1 fruit fly cellular context compared by ENCODE assay signal in genomic region chrX:4322234-4323210, dm6.
TF ChIP-seq lines count a peak whose summit lies in the region.

TSS of gene norpA (plus strand) at chrX:4322626.

TF ChIP-seq in whole organism, embryonic, 481 proteins besides CTCF, POLR2A, EP300 and RAD21 (continued from another document and continues in another):
- no peak for TF ChIP-seq Elba2 (GFP tag; optimal IDR thresholded peaks at IDR 0.05; lab: Kevin White, UChicago)
- no peak for TF ChIP-seq Atf-2 (GFP tag; optimal IDR thresholded peaks at IDR 0.05; lab: Kevin White, UChicago)
- no peak for TF ChIP-seq CG6854 (GFP tag; optimal IDR thresholded peaks at IDR 0.05; lab: Kevin White, UChicago)
- TF ChIP-seq grn (GFP tag; optimal IDR thresholded peaks at IDR 0.05; lab: Kevin White, UChicago), result no peak
- no peak for TF ChIP-seq chm (GFP tag; IDR thresholded peaks at IDR 0.05; lab: Robert Waterston, UW)
- TF ChIP-seq Sox100B (GFP tag; optimal IDR thresholded peaks at IDR 0.05; lab: Kevin White, UChicago), result peak; percentile 40
- TF ChIP-seq CG15514 (GFP tag; optimal IDR thresholded peaks at IDR 0.05; lab: Kevin White, UChicago), result peak; percentile 55
- TF ChIP-seq CG34224 (GFP tag; IDR thresholded peaks at IDR 0.05; lab: Robert Waterston, UW; ENCODE audit: partially characterized antibody), result peak; percentile 82
- peak; percentile 21 to 51 for TF ChIP-seq Hr51 (GFP tag; optimal IDR thresholded peaks at IDR 0.05; lab: Kevin White, UChicago)
- no peak for TF ChIP-seq phol (tag; optimal IDR thresholded peaks at IDR 0.05; lab: Kevin White, UChicago)
- TF ChIP-seq CG17186 (GFP tag; optimal IDR thresholded peaks at IDR 0.05; lab: Kevin White, UChicago), result peak; percentile 78
- TF ChIP-seq jigr1 (GFP tag; IDR thresholded peaks at IDR 0.05; lab: Robert Waterston, UW), result no peak
- TF ChIP-seq Rfx (GFP tag; IDR thresholded peaks at IDR 0.05; lab: Robert Waterston, UW), result peak; percentile 59
- TF ChIP-seq kay (GFP tag; optimal IDR thresholded peaks at IDR 0.05; lab: Kevin White, UChicago), result no peak
- TF ChIP-seq CG12155 (GFP tag; optimal IDR thresholded peaks at IDR 0.05; lab: Kevin White, UChicago), result no peak
- no peak for TF ChIP-seq CG4404 (GFP tag; IDR thresholded peaks at IDR 0.05; lab: Robert Waterston, UW)
- no peak for TF ChIP-seq CG8359 (GFP tag; optimal IDR thresholded peaks at IDR 0.05; lab: Kevin White, UChicago; ENCODE audit: borderline replicate concordance)
- no peak for TF ChIP-seq CG12769 (tag; optimal IDR thresholded peaks at IDR 0.05; lab: Kevin White, UChicago)
- peak; percentile 19 for TF ChIP-seq fd96Cb (tag; optimal IDR thresholded peaks at IDR 0.05; lab: Kevin White, UChicago)
- no peak for TF ChIP-seq bigmax (GFP tag; optimal IDR thresholded peaks at IDR 0.05; lab: Kevin White, UChicago)
- TF ChIP-seq gem (tag; optimal IDR thresholded peaks at IDR 0.05; lab: Kevin White, UChicago), result peak; percentile 49
- TF ChIP-seq CG11695 (GFP tag; IDR thresholded peaks at IDR 0.05; lab: Robert Waterston, UW), result no peak
- no peak for TF ChIP-seq Eip74EF (GFP tag; optimal IDR thresholded peaks at IDR 0.05; lab: Kevin White, UChicago)
- TF ChIP-seq HmgZ (tag; optimal IDR thresholded peaks at IDR 0.05; lab: Kevin White, UChicago), result peak; percentile 9
- no peak for TF ChIP-seq CG12104 (GFP tag; optimal IDR thresholded peaks at IDR 0.05; lab: Kevin White, UChicago)
- TF ChIP-seq CG8089 (GFP tag; optimal IDR thresholded peaks at IDR 0.05; lab: Kevin White, UChicago), result no peak
- no peak for TF ChIP-seq CG8281 (tag; optimal IDR thresholded peaks at IDR 0.05; lab: Kevin White, UChicago)
- no peak for TF ChIP-seq Xrp1 (GFP tag; IDR thresholded peaks at IDR 0.05; lab: Robert Waterston, UW)
- TF ChIP-seq HmgD (GFP tag; optimal IDR thresholded peaks at IDR 0.05; lab: Kevin White, UChicago), result no peak
- TF ChIP-seq Tbp (GFP tag; optimal IDR thresholded peaks at IDR 0.05; lab: Kevin White, UChicago), result no peak
- TF ChIP-seq tap (tag; optimal IDR thresholded peaks at IDR 0.05; lab: Kevin White, UChicago), result no peak
- no peak for TF ChIP-seq CG7372 (GFP tag; IDR thresholded peaks at IDR 0.05; lab: Robert Waterston, UW)
- TF ChIP-seq wek (GFP tag; optimal IDR thresholded peaks at IDR 0.05; lab: Kevin White, UChicago), result no peak
- TF ChIP-seq nerfin-2 (GFP tag; IDR thresholded peaks at IDR 0.05; lab: Robert Waterston, UW; ENCODE audit: partially characterized antibody), result peak; percentile 81
- TF ChIP-seq CG4328 (GFP tag; optimal IDR thresholded peaks at IDR 0.05; lab: Kevin White, UChicago), result no peak
- TF ChIP-seq Hr78 (GFP tag; optimal IDR thresholded peaks at IDR 0.05; lab: Kevin White, UChicago), result no peak
- no peak for TF ChIP-seq Nf-YB (GFP tag; optimal IDR thresholded peaks at IDR 0.05; lab: Kevin White, UChicago)
- TF ChIP-seq CG12236 (GFP tag; optimal IDR thresholded peaks at IDR 0.05; lab: Kevin White, UChicago), result no peak
- no peak for TF ChIP-seq HLHmδ (GFP tag; optimal IDR thresholded peaks at IDR 0.05; lab: Kevin White, UChicago)
- no peak for TF ChIP-seq E2f1 (GFP tag; IDR thresholded peaks at IDR 0.05; lab: Robert Waterston, UW)
- no peak for TF ChIP-seq Sry-β (GFP tag; optimal IDR thresholded peaks at IDR 0.05; lab: Kevin White, UChicago)
- peak; percentile 83 for TF ChIP-seq Dll (GFP tag; IDR thresholded peaks at IDR 0.05; lab: Robert Waterston, UW; ENCODE audit: partially characterized antibody)
- TF ChIP-seq Ptx1 (GFP tag; IDR thresholded peaks at IDR 0.05; lab: Robert Waterston, UW), result no peak
- no peak; the same call in 2 of the 3 replicates for TF ChIP-seq CG11456 (GFP tag; IDR thresholded peaks at IDR 0.05; lab: Robert Waterston, UW)
- TF ChIP-seq fu2 (GFP tag; optimal IDR thresholded peaks at IDR 0.05; lab: Kevin White, UChicago), result no peak
- TF ChIP-seq E2f2 (GFP tag; IDR thresholded peaks at IDR 0.05; lab: Robert Waterston, UW), result peak; percentile 73
- TF ChIP-seq CG17359 (tag; optimal IDR thresholded peaks at IDR 0.05; lab: Kevin White, UChicago), result peak; percentile 19
- TF ChIP-seq CG16863 (GFP tag; optimal IDR thresholded peaks at IDR 0.05; lab: Kevin White, UChicago), result no peak
- TF ChIP-seq tll (GFP tag; optimal IDR thresholded peaks at IDR 0.05; lab: Kevin White, UChicago), result no peak
- peak; percentile 11 for TF ChIP-seq ATbp (GFP tag; optimal IDR thresholded peaks at IDR 0.05; lab: Kevin White, UChicago)
- no peak for TF ChIP-seq aop (GFP tag; IDR thresholded peaks at IDR 0.05; lab: Robert Waterston, UW)
- TF ChIP-seq CG15011 (GFP tag; optimal IDR thresholded peaks at IDR 0.05; lab: Kevin White, UChicago), result no peak
- 0 out of 2 replicates have a peak, but pooled peaks have one; percentile 18 for TF ChIP-seq CG11247 (GFP tag; IDR thresholded peaks at IDR 0.05; lab: Robert Waterston, UW)
- TF ChIP-seq insv (GFP tag; optimal IDR thresholded peaks at IDR 0.05; lab: Kevin White, UChicago), result no peak
- TF ChIP-seq salm (tag; optimal IDR thresholded peaks at IDR 0.05; lab: Kevin White, UChicago), result no peak
- no peak for TF ChIP-seq CG3163 (GFP tag; optimal IDR thresholded peaks at IDR 0.05; lab: Kevin White, UChicago)
- TF ChIP-seq fd3F (GFP tag; optimal IDR thresholded peaks at IDR 0.05; lab: Kevin White, UChicago), result peak; percentile 9
- TF ChIP-seq vfl (GFP tag; optimal IDR thresholded peaks at IDR 0.05; lab: Kevin White, UChicago), result no peak
- no peak for TF ChIP-seq CG15073 (GFP tag; optimal IDR thresholded peaks at IDR 0.05; lab: Kevin White, UChicago)
- TF ChIP-seq Deaf1 (tag; optimal IDR thresholded peaks at IDR 0.05; lab: Kevin White, UChicago), result peak; percentile 15
- TF ChIP-seq CG11723 (GFP tag; optimal IDR thresholded peaks at IDR 0.05; lab: Kevin White, UChicago), result peak; percentile 1
- TF ChIP-seq CG31365 (tag; optimal IDR thresholded peaks at IDR 0.05; lab: Kevin White, UChicago), result no peak
- no peak for TF ChIP-seq exex (tag; optimal IDR thresholded peaks at IDR 0.05; lab: Kevin White, UChicago)
- peak; percentile 84 for TF ChIP-seq pzg (GFP tag; optimal IDR thresholded peaks at IDR 0.05; lab: Kevin White, UChicago)
- no peak for TF ChIP-seq oc (tag; optimal IDR thresholded peaks at IDR 0.05; lab: Kevin White, UChicago)
- TF ChIP-seq CG4730 (GFP tag; IDR thresholded peaks at IDR 0.05; lab: Robert Waterston, UW), result no peak
- TF ChIP-seq ftz-f1 (GFP tag; optimal IDR thresholded peaks at IDR 0.05; lab: Kevin White, UChicago), result no peak
- TF ChIP-seq CG2202 (tag; optimal IDR thresholded peaks at IDR 0.05; lab: Kevin White, UChicago), result no peak
- 0 out of 2 replicates have a peak, but pooled peaks have one; percentile 37 for TF ChIP-seq CG6272 (GFP tag; IDR thresholded peaks at IDR 0.05; lab: Robert Waterston, UW)
- peak; percentile 87 for TF ChIP-seq Scr (GFP tag; IDR thresholded peaks at IDR 0.05; lab: Robert Waterston, UW; ENCODE audit: partially characterized antibody)
- no peak for TF ChIP-seq scrt (GFP tag; optimal IDR thresholded peaks at IDR 0.05; lab: Kevin White, UChicago)
- TF ChIP-seq C15 (GFP tag; IDR thresholded peaks at IDR 0.05; lab: Robert Waterston, UW), result no peak
- TF ChIP-seq sna (GFP tag; IDR thresholded peaks at IDR 0.05; lab: Robert Waterston, UW; ENCODE audit: partially characterized antibody), result peak; percentile 72
- TF ChIP-seq knrl (GFP tag; IDR thresholded peaks at IDR 0.05; lab: Robert Waterston, UW; ENCODE audit: partially characterized antibody), result peak; percentile 90
- TF ChIP-seq CG2678 (tag; optimal IDR thresholded peaks at IDR 0.05; lab: Kevin White, UChicago), result peak; percentile 59
- TF ChIP-seq CG18619 (GFP tag; optimal IDR thresholded peaks at IDR 0.05; lab: Kevin White, UChicago), result no peak
- TF ChIP-seq Vsx1 (GFP tag; optimal IDR thresholded peaks at IDR 0.05; lab: Kevin White, UChicago), result no peak
- peak; percentile 16 for TF ChIP-seq Mad (GFP tag; optimal IDR thresholded peaks at IDR 0.05; lab: Kevin White, UChicago)
- TF ChIP-seq CG12219 (GFP tag; optimal IDR thresholded peaks at IDR 0.05; lab: Kevin White, UChicago), result no peak
- TF ChIP-seq sob (GFP tag; IDR thresholded peaks at IDR 0.05; lab: Robert Waterston, UW), result no peak
- peak; percentile 15 for TF ChIP-seq Myb (GFP tag; optimal IDR thresholded peaks at IDR 0.05; lab: Kevin White, UChicago)
- TF ChIP-seq gce (GFP tag; IDR thresholded peaks at IDR 0.05; lab: Robert Waterston, UW), result no peak
- no peak for TF ChIP-seq so (GFP tag; IDR thresholded peaks at IDR 0.05; lab: Robert Waterston, UW)
- TF ChIP-seq CG10979 (tag; optimal IDR thresholded peaks at IDR 0.05; lab: Kevin White, UChicago), result no peak
- TF ChIP-seq dmrt11E (tag; optimal IDR thresholded peaks at IDR 0.05; lab: Kevin White, UChicago), result no peak
- peak; percentile 30 for TF ChIP-seq zf30C (GFP tag; optimal IDR thresholded peaks at IDR 0.05; lab: Kevin White, UChicago)
- peak; percentile 51 for TF ChIP-seq nom (GFP tag; optimal IDR thresholded peaks at IDR 0.05; lab: Kevin White, UChicago)
- TF ChIP-seq kni (GFP tag; optimal IDR thresholded peaks at IDR 0.05; lab: Kevin White, UChicago), result no peak
- no peak for TF ChIP-seq CG1832 (GFP tag; optimal IDR thresholded peaks at IDR 0.05; lab: Kevin White, UChicago)
- peak; percentile 64; the same call in 2 of the 3 replicates for TF ChIP-seq Dbx (GFP tag; IDR thresholded peaks at IDR 0.05; lab: Robert Waterston, UW)
- no peak for TF ChIP-seq CG3726 (GFP tag; IDR thresholded peaks at IDR 0.05; lab: Robert Waterston, UW)
- TF ChIP-seq CG9437 (GFP tag; optimal IDR thresholded peaks at IDR 0.05; lab: Kevin White, UChicago), result no peak
- no peak for TF ChIP-seq ara (GFP tag; IDR thresholded peaks at IDR 0.05; lab: Robert Waterston, UW)
- no peak for TF ChIP-seq CG4282 (GFP tag; optimal IDR thresholded peaks at IDR 0.05; lab: Kevin White, UChicago)
- TF ChIP-seq Gsc (GFP tag; IDR thresholded peaks at IDR 0.05; lab: Robert Waterston, UW), result no peak
- no peak for TF ChIP-seq CG9727 (GFP tag; optimal IDR thresholded peaks at IDR 0.05; lab: Kevin White, UChicago)
- no peak for TF ChIP-seq prd (optimal IDR thresholded peaks at IDR 0.05; lab: Kevin White, UChicago)
- peak; percentile 22; the same call in 1 of the 3 replicates for TF ChIP-seq prd (GFP tag; IDR thresholded peaks at IDR 0.05; lab: Robert Waterston, UW)
- no peak for TF ChIP-seq az2 (GFP tag; optimal IDR thresholded peaks at IDR 0.05; lab: Kevin White, UChicago)
- no peak for TF ChIP-seq disco-r (GFP tag; optimal IDR thresholded peaks at IDR 0.05; lab: Kevin White, UChicago)
- no peak for TF ChIP-seq zfh2 (GFP tag; optimal IDR thresholded peaks at IDR 0.05; lab: Kevin White, UChicago)
- TF ChIP-seq pb (GFP tag; optimal IDR thresholded peaks at IDR 0.05; lab: Kevin White, UChicago), result no peak
- peak; percentile 98 for TF ChIP-seq CG6791 (GFP tag; IDR thresholded peaks at IDR 0.05; lab: Robert Waterston, UW; ENCODE audit: partially characterized antibody)
- no peak for TF ChIP-seq h (optimal IDR thresholded peaks at IDR 0.05; lab: Kevin White, UChicago)
- TF ChIP-seq rib (GFP tag; IDR thresholded peaks at IDR 0.05; lab: Robert Waterston, UW), result peak; percentile 56; the same call in 1 of the 2 replicates
- no peak for TF ChIP-seq caup (GFP tag; optimal IDR thresholded peaks at IDR 0.05; lab: Kevin White, UChicago; ENCODE audit: severe bottlenecking)
- TF ChIP-seq Neu2 (GFP tag; optimal IDR thresholded peaks at IDR 0.05; lab: Kevin White, UChicago; ENCODE audit: borderline replicate concordance), result no peak
- no peak for TF ChIP-seq CG9817 (tag; optimal IDR thresholded peaks at IDR 0.05; lab: Kevin White, UChicago)
- peak; percentile 90 for TF ChIP-seq gcm (GFP tag; optimal IDR thresholded peaks at IDR 0.05; lab: Kevin White, UChicago)
- TF ChIP-seq CG11560 (tag; IDR thresholded peaks at IDR 0.05; lab: Robert Waterston, UW), result peak; percentile 47; the same call in 1 of the 3 replicates
- TF ChIP-seq zfh1 (GFP tag; IDR thresholded peaks at IDR 0.05; lab: Robert Waterston, UW), result no peak
- no peak for TF ChIP-seq ap (GFP tag; IDR thresholded peaks at IDR 0.05; lab: Robert Waterston, UW)
- TF ChIP-seq sima (GFP tag; optimal IDR thresholded peaks at IDR 0.05; lab: Kevin White, UChicago), result no peak
- TF ChIP-seq CG16815 (GFP tag; optimal IDR thresholded peaks at IDR 0.05; lab: Kevin White, UChicago), result no peak
- TF ChIP-seq CG5245 (GFP tag; optimal IDR thresholded peaks at IDR 0.05; lab: Kevin White, UChicago), result no peak
- TF ChIP-seq tx (GFP tag; optimal IDR thresholded peaks at IDR 0.05; lab: Kevin White, UChicago), result no peak
- TF ChIP-seq pita (GFP tag; optimal IDR thresholded peaks at IDR 0.05; lab: Kevin White, UChicago), result peak; percentile 67
- TF ChIP-seq eyg (GFP tag; optimal IDR thresholded peaks at IDR 0.05; lab: Kevin White, UChicago), result no peak
- no peak for TF ChIP-seq CG12744 (GFP tag; optimal IDR thresholded peaks at IDR 0.05; lab: Kevin White, UChicago)
- TF ChIP-seq psq (GFP tag; optimal IDR thresholded peaks at IDR 0.05; lab: Kevin White, UChicago), result peak; percentile 11
- TF ChIP-seq CG17802 (tag; optimal IDR thresholded peaks at IDR 0.05; lab: Kevin White, UChicago), result no peak
- TF ChIP-seq CG18764 (GFP tag; optimal IDR thresholded peaks at IDR 0.05; lab: Kevin White, UChicago), result no peak
- TF ChIP-seq Dip3 (GFP tag; optimal IDR thresholded peaks at IDR 0.05; lab: Kevin White, UChicago), result no peak
- TF ChIP-seq CG10366 (GFP tag; IDR thresholded peaks at IDR 0.05; lab: Robert Waterston, UW), result no peak
- TF ChIP-seq CG3838 (GFP tag; optimal IDR thresholded peaks at IDR 0.05; lab: Kevin White, UChicago), result no peak
- no peak for TF ChIP-seq cg (GFP tag; optimal IDR thresholded peaks at IDR 0.05; lab: Kevin White, UChicago)
- TF ChIP-seq CG13775 (GFP tag; optimal IDR thresholded peaks at IDR 0.05; lab: Kevin White, UChicago), result no peak
- TF ChIP-seq Optix (GFP tag; IDR thresholded peaks at IDR 0.05; lab: Robert Waterston, UW), result no peak
- no peak for TF ChIP-seq gt (GFP tag; IDR thresholded peaks at IDR 0.05; lab: Robert Waterston, UW)
- no peak for TF ChIP-seq NC2α (GFP tag; optimal IDR thresholded peaks at IDR 0.05; lab: Kevin White, UChicago)
- no peak for TF ChIP-seq CG7928 (GFP tag; optimal IDR thresholded peaks at IDR 0.05; lab: Kevin White, UChicago)
- TF ChIP-seq Bteb2 (GFP tag; optimal IDR thresholded peaks at IDR 0.05; lab: Kevin White, UChicago), result no peak
- TF ChIP-seq Opbp (GFP tag; IDR thresholded peaks at IDR 0.05; lab: Robert Waterston, UW; ENCODE audit: partially characterized antibody), result peak; percentile 96
- TF ChIP-seq CG34422 (GFP tag; IDR thresholded peaks at IDR 0.05; lab: Robert Waterston, UW), result no peak
- no peak for TF ChIP-seq CG7745 (tag; optimal IDR thresholded peaks at IDR 0.05; lab: Kevin White, UChicago)
- TF ChIP-seq bowl (GFP tag; IDR thresholded peaks at IDR 0.05; lab: Robert Waterston, UW), result no peak
